Fruit fly (Drosophila melanogaster): ENCODE measurements around the gene Pdss2.
A peak's percentile ranks its signal among the peaks of the same experiment; 100 is the strongest.

The Pdss2 gene

DNA sequence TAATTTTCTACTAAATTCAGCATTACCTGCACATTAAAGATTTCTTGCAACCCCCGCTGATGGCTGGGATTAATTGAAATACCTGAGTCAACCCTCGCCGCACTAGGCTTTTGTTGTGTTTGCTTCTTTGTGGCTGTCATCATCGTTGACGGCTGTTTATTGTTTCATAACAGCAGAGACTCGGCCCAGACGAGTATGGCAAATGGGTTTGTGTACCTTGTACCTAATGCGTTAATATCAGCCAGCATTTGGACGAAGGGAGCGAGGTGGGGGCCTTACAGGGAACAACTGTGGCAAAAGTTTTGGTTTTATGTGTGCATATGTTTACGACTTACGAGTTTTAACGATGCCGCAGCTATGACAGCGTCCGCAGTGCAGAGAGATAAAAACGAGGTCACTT is 28.1 kb downstream of the Pdss2 start (continued):
- TF ChIP-seq Lhr (GFP tag; optimal IDR thresholded peaks at IDR 0.05) (no peak), gsb-n (tag; optimal IDR thresholded peaks at IDR 0.05) (peak; percentile 1), cato (GFP tag; optimal IDR thresholded peaks at IDR 0.05; ENCODE audit: borderline replicate concordance) (no peak), CG12659 (GFP tag; optimal IDR thresholded peaks at IDR 0.05) (no peak), gro (GFP tag; optimal IDR thresholded peaks at IDR 0.05) (peak; percentile 10), CG12769 (tag; optimal IDR thresholded peaks at IDR 0.05) (peak; percentile 76), Abd-B (GFP tag; optimal IDR thresholded peaks at IDR 0.05) (peak; percentile 62), schlank (tag; optimal IDR thresholded peaks at IDR 0.05) (peak; percentile 14), sob (GFP tag; IDR thresholded peaks at IDR 0.05) (no peak), trh (GFP tag; optimal IDR thresholded peaks at IDR 0.05) (no peak), CG11456 (GFP tag; IDR thresholded peaks at IDR 0.05) (peak; percentile 65; the same call in 2 of the 3 replicates), pnt (GFP tag; optimal IDR thresholded peaks at IDR 0.05) (no peak), zen (tag; optimal IDR thresholded peaks at IDR 0.05) (peak; percentile 45), chinmo (GFP tag; IDR thresholded peaks at IDR 0.05; ENCODE audit: partially characterized antibody) (peak; percentile 93), CG15514 (GFP tag; optimal IDR thresholded peaks at IDR 0.05) (peak; percentile 24), klu (GFP tag; IDR thresholded peaks at IDR 0.05) (no peak), CG4707 (GFP tag; optimal IDR thresholded peaks at IDR 0.05) (peak; percentile 29), CG11504 (tag; optimal IDR thresholded peaks at IDR 0.05) (no peak), unc-4 (GFP tag; IDR thresholded peaks at IDR 0.05; ENCODE audit: partially characterized antibody) (no peak), CG14014 (GFP tag; IDR thresholded peaks at IDR 0.05) (peak; percentile 11; the same call in 1 of the 2 replicates), CG15479 (GFP tag; optimal IDR thresholded peaks at IDR 0.05) (no peak), Trl (optimal IDR thresholded peaks at IDR 0.05) (no peak), Trl (GFP tag; optimal IDR thresholded peaks at IDR 0.05) (no peak), D19A (tag; optimal IDR thresholded peaks at IDR 0.05) (no peak), pros (GFP tag; optimal IDR thresholded peaks at IDR 0.05) (peak; percentile 27), MTF-1 (GFP tag; optimal IDR thresholded peaks at IDR 0.05; ENCODE audit: borderline replicate concordance) (peak; percentile 40), CG15011 (GFP tag; optimal IDR thresholded peaks at IDR 0.05) (no peak), CG3281 (GFP tag; optimal IDR thresholded peaks at IDR 0.05) (peak; percentile 10), da (GFP tag; optimal IDR thresholded peaks at IDR 0.05) (no peak), CG33213 (GFP tag; optimal IDR thresholded peaks at IDR 0.05) (no peak), CG4617 (GFP tag; optimal IDR thresholded peaks at IDR 0.05; ENCODE audit: borderline replicate concordance) (no peak), bsh (GFP tag; optimal IDR thresholded peaks at IDR 0.05) (no peak), sens-2 (GFP tag; IDR thresholded peaks at IDR 0.05) (no peak), Dll (GFP tag; IDR thresholded peaks at IDR 0.05; ENCODE audit: partially characterized antibody) (no peak), lbe (GFP tag; optimal IDR thresholded peaks at IDR 0.05) (no peak), CG3847 (GFP tag; IDR thresholded peaks at IDR 0.05) (no peak)

DNA sequence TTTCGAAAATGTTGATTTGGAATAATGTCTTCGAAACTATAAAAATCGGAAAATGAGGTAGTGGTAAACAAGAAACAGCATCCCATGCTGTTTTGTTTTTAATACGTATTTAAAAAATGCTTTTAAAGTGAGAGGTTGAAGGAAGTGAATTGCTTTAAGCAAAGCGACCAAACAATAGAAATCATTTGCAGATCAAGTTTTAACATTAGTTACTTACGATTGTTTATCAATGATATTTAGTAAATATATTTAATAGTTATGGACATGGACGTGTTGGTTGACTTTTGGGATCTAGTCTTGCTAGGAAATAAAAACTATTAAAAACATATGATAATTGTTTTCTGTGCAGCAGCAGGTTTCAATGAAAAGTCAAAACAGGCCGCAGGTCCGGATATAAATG is 28.6 kb downstream of the Pdss2 start:
- TF ChIP-seq D (optimal IDR thresholded peaks at IDR 0.05) = no peak
- peak; percentile 18 for TF ChIP-seq D (GFP tag; optimal IDR thresholded peaks at IDR 0.05)
- no peak for TF ChIP-seq jing (GFP tag; optimal IDR thresholded peaks at IDR 0.05)
- TF ChIP-seq dmrt11E (tag; optimal IDR thresholded peaks at IDR 0.05) = no peak
- peak; percentile 27 for TF ChIP-seq nmo (GFP tag; optimal IDR thresholded peaks at IDR 0.05)
- no peak for TF ChIP-seq CG11085 (GFP tag; IDR thresholded peaks at IDR 0.05)
- peak; percentile 43 for TF ChIP-seq phol (tag; optimal IDR thresholded peaks at IDR 0.05)
- no peak for TF ChIP-seq CG18011 (GFP tag; optimal IDR thresholded peaks at IDR 0.05)
- peak in 1 of 2 experiments; percentile 61 for TF ChIP-seq eve (GFP tag; optimal IDR thresholded peaks at IDR 0.05)
- peak; percentile 57 for TF ChIP-seq Oli (tag; optimal IDR thresholded peaks at IDR 0.05)
- no peak for TF ChIP-seq CG3281 (GFP tag; optimal IDR thresholded peaks at IDR 0.05)
- peak; percentile 39 for TF ChIP-seq CG2678 (tag; optimal IDR thresholded peaks at IDR 0.05)
- no peak for TF ChIP-seq pfk (GFP tag; optimal IDR thresholded peaks at IDR 0.05)
- no peak for TF ChIP-seq CG4730 (GFP tag; IDR thresholded peaks at IDR 0.05)
- no peak for TF ChIP-seq pan (optimal IDR thresholded peaks at IDR 0.05)
- TF ChIP-seq pan (GFP tag; optimal IDR thresholded peaks at IDR 0.05 in 1 of 2, IDR thresholded peaks at IDR 0.05 in 1 of 2) = no peak
- TF ChIP-seq NC2α (GFP tag; optimal IDR thresholded peaks at IDR 0.05) = no peak
- TF ChIP-seq fd96Cb (tag; optimal IDR thresholded peaks at IDR 0.05) = peak; percentile 43
